Worm (Caenorhabditis elegans) whole organism, early embryonic: Measurements from ENCODE around the gene cdf-2.

Source experiments
- B0310.2 ChIP-seq: sonication (generic microtip); optimal IDR thresholded peaks from 2 replicates; lab custom pipeline; 2016; ENCODE audit warnings: mild to moderate bottlenecking, missing genetic modification characterization, missing compliant biosample characterization
- F13C5.2 ChIP-seq: sonication (generic microtip); optimal IDR thresholded peaks from 2 replicates; lab custom pipeline; 2017; ENCODE audit warnings: mild to moderate bottlenecking, missing genetic modification characterization, inconsistent platforms, missing compliant biosample characterization
- aly-1 ChIP-seq: sonication (generic microtip); optimal IDR thresholded peaks from 2 replicates; lab custom pipeline; 2016; ENCODE audit warnings: missing genetic modification characterization, missing compliant biosample characterization
- ama-1 ChIP-seq: fragments of 150-350 bp; optimal IDR thresholded peaks from 2 replicates; lab custom pipeline; 2014
- ceh-13 ChIP-seq: fragments of 200-800 bp; sonication (Bioruptor generic); optimal IDR thresholded peaks from 2 replicates; lab custom pipeline; 2018; ENCODE audit warnings: mild to moderate bottlenecking, missing genetic modification characterization, missing compliant biosample characterization
- ceh-36 ChIP-seq: sonication (generic microtip); optimal IDR thresholded peaks from 2 replicates; lab custom pipeline; 2016; ENCODE audit warnings: missing genetic modification characterization, inconsistent platforms, missing compliant biosample characterization
- ets-7 ChIP-seq: sonication (generic microtip); optimal IDR thresholded peaks from 2 replicates; lab custom pipeline; 2016; ENCODE audit warnings: missing genotype, missing genetic modification characterization, missing compliant biosample characterization
- flt-1 ChIP-seq: fragments of 200-800 bp; sonication (Bioruptor generic); IDR thresholded peaks from 2 replicates; pipeline ENCODE4 v1.3.6; 2022; ENCODE audit warnings: missing genetic modification characterization, missing compliant biosample characterization
- hmbx-1 ChIP-seq: sonication (generic microtip); optimal IDR thresholded peaks from 2 replicates; lab custom pipeline; 2016; ENCODE audit warnings: mild to moderate bottlenecking, missing genetic modification characterization, missing compliant biosample characterization
- hmg-4 ChIP-seq: fragments of 200-800 bp; sonication (Bioruptor generic); optimal IDR thresholded peaks from 2 replicates; lab custom pipeline; 2018; ENCODE audit warnings: mild to moderate bottlenecking, missing genetic modification characterization, missing compliant biosample characterization
- hnd-1 ChIP-seq: sonication (generic microtip); optimal IDR thresholded peaks from 2 replicates; lab custom pipeline; 2016; ENCODE audit warnings: missing genetic modification characterization, missing compliant biosample characterization
- pes-1 ChIP-seq: fragments of 200-800 bp; sonication (Bioruptor generic); IDR thresholded peaks from 2 replicates; pipeline ENCODE4 v1.3.6; 2022; ENCODE audit warnings: missing genetic modification reagents, missing genetic modification characterization, missing compliant biosample characterization
- scrt-1 ChIP-seq: fragments of 200-800 bp; sonication (Bioruptor generic); IDR thresholded peaks from 2 replicates; pipeline ENCODE4 v1.3.6; 2022; ENCODE audit warnings: missing genetic modification characterization, missing compliant biosample characterization
- sea-1 ChIP-seq: fragments of 200-800 bp; sonication (Bioruptor generic); conservative IDR thresholded peaks from 2 replicates; pipeline ENCODE4 v1.3.6; 2022; ENCODE audit warnings: missing genetic modification characterization, missing compliant biosample characterization
- tbx-11 ChIP-seq: fragments of 200-800 bp; sonication (Bioruptor generic); IDR thresholded peaks from 2 replicates; pipeline ENCODE4 v1.3.6; 2022; ENCODE audit warnings: missing genetic modification characterization, missing compliant biosample characterization
- tbx-37 ChIP-seq: fragments of 200-800 bp; sonication (Bioruptor generic); conservative IDR thresholded peaks from 2 replicates; pipeline ENCODE4 v1.3.6; 2022; ENCODE audit warnings: missing genetic modification reagents, missing genetic modification characterization, missing compliant biosample characterization
- tra-4 ChIP-seq: sonication (generic microtip); optimal IDR thresholded peaks from 2 replicates; lab custom pipeline; 2017; ENCODE audit warnings: missing genetic modification characterization, missing compliant biosample characterization

The cdf-2 gene

DNA sequence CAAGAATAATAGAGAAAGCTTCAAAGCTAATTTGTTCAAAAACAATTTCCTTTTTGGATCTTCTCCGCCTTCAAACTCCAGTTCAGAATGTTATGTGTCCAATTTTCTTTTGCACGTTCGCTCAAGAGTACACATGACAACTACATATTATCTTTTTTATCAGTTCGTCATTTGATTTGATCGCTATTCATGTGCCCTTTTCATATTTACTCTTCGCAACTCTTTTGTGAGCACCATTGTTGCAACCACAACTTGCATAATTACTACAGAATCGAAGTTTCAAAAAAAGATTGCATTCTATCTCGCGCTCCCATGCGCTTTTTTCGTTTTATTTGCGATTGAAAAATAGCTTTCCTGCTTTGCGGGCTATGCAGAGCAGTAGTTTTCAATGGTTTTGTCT is 31.5 kb downstream of the cdf-2 start:
- TF ChIP-seq pes-1 (GFP tag; lab: Robert Waterston, UW) (no peak), hnd-1 (tag; lab: Kevin White, UChicago) (no peak), ceh-13 (GFP tag; lab: Kevin White, UChicago) (no peak), tra-4 (tag; lab: Kevin White, UChicago) (no peak), flt-1 (GFP tag; lab: Robert Waterston, UW) (no peak), hmbx-1 (tag; lab: Kevin White, UChicago) (no peak), ama-1 (no peak), tbx-37 (GFP tag; lab: Robert Waterston, UW) (no peak), B0310.2 (tag; lab: Kevin White, UChicago) (no peak), F13C5.2 (tag; lab: Kevin White, UChicago) (no peak), tbx-11 (GFP tag; lab: Robert Waterston, UW) (no peak), scrt-1 (GFP tag; lab: Robert Waterston, UW) (no peak), ceh-36 (no peak)

DNA sequence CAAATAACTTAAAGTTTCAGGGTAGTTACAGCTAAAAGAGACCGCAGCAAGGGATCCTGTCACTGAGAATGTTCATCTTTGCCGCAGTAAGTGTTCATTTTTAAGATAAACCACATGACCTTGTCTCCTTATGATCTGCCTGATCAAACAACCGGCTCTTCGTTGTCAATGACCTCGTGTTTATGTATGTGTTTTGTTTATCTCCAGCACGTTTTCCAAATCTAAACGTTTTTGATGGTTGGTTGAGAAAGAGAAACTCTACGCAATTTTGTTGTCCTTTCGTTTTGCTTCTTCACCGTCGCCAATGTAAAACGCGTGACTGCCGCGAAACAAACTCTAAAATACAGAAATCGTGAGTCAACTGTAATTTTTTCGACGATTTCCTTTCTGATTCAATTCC is 32.6 kb downstream of the cdf-2 start, which contains the start of gene tsct-1:
Gene tsct-1 (plus strand): TSS at position 12 of the 400 bp plus-strand sequence.
- TF ChIP-seq hmg-4 (GFP tag; lab: Kevin White, UChicago) (no peak), ets-7 (tag; lab: Kevin White, UChicago) (no peak), tbx-11 (GFP tag; lab: Robert Waterston, UW) (no peak), tbx-37 (GFP tag; lab: Robert Waterston, UW) (no peak), hnd-1 (tag; lab: Kevin White, UChicago) (no peak), hmbx-1 (tag; lab: Kevin White, UChicago) (no peak), flt-1 (GFP tag; lab: Robert Waterston, UW) (no peak), scrt-1 (GFP tag; lab: Robert Waterston, UW) (no peak), B0310.2 (tag; lab: Kevin White, UChicago) (no peak), F13C5.2 (tag; lab: Kevin White, UChicago) (no peak), pes-1 (GFP tag; lab: Robert Waterston, UW) (no peak)

DNA sequence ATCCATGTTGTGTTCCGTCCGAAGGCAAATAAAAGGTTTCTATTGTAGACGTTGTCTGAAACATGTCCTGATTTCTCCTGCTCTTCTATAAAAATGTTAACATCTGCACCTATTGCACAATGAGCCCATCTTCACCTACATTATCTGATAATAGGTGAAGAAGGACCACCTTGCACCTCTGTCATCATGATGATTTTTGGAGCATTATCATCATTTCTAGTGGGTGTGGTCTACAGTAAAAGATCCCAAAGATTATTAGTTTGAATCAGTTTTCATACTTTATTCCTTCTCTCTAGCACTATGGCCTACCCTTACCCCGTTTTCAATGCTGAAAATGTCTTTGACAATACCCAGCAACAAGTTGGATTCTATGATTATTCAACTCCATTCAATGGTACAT is 36.4 kb downstream of the cdf-2 start, which contains the start of gene med-1:
Gene med-1 (plus strand): TSS at position 301 of the 400 bp plus-strand sequence.
- TF ChIP-seq flt-1 (GFP tag; lab: Robert Waterston, UW) (no peak), ets-7 (tag; lab: Kevin White, UChicago) (no peak), aly-1 (tag; lab: Kevin White, UChicago) (no peak), hnd-1 (tag; lab: Kevin White, UChicago) (no peak), tra-4 (tag; lab: Kevin White, UChicago) (no peak), pes-1 (GFP tag; lab: Robert Waterston, UW) (no peak), ama-1 (no peak), B0310.2 (tag; lab: Kevin White, UChicago) (no peak), ceh-36 (no peak), hmg-4 (GFP tag; lab: Kevin White, UChicago) (no peak), scrt-1 (GFP tag; lab: Robert Waterston, UW) (no peak), sea-1 (GFP tag; lab: Robert Waterston, UW) (no peak), tbx-37 (GFP tag; lab: Robert Waterston, UW) (no peak), F13C5.2 (tag; lab: Kevin White, UChicago) (no peak), ceh-13 (GFP tag; lab: Kevin White, UChicago) (no peak), hmbx-1 (tag; lab: Kevin White, UChicago) (no peak), tbx-11 (GFP tag; lab: Robert Waterston, UW) (no peak)

ce11 chrX:12425427-12425826 is 41.3 kb downstream of the cdf-2 start, which contains the start of gene T24D3.2:
Gene T24D3.2 (plus strand): TSS chrX:12425730.
- TF ChIP-seq ceh-13 (GFP tag; lab: Kevin White, UChicago) (no peak), hmbx-1 (tag; lab: Kevin White, UChicago) (no peak), tbx-37 (GFP tag; lab: Robert Waterston, UW) (no peak), F13C5.2 (tag; lab: Kevin White, UChicago) (no peak), tbx-11 (GFP tag; lab: Robert Waterston, UW) (no peak), ama-1 (no peak)

DNA sequence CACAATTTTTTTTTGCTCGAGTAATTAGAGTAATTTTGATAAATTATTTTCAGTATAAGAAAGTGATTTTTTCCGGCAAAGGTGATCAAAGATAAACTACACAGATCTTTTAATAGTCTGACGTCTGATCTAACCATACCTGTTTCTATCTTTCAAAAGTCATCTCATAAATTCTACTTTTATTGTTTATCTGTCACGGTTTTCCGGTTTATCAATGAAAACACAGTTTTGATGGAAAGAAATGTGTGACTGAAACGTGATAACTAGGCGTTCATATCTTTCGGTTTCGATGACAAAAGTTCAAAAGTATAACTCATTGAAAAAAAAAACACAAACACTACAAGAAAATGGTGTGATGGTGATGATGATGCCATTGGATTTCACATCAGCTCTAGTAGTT is 44.1 kb downstream of the cdf-2 start:
- no peak for TF ChIP-seq tra-4 (tag; lab: Kevin White, UChicago)

- TF ChIP-seq ets-7 (tag; lab: Kevin White, UChicago) (no peak), ama-1 (no peak), hmg-4 (GFP tag; lab: Kevin White, UChicago) (no peak), hmbx-1 (tag; lab: Kevin White, UChicago) (no peak), flt-1 (GFP tag; lab: Robert Waterston, UW) (no peak), pes-1 (GFP tag; lab: Robert Waterston, UW) (no peak), ceh-13 (GFP tag; lab: Kevin White, UChicago) (no peak), aly-1 (tag; lab: Kevin White, UChicago) (no peak), B0310.2 (tag; lab: Kevin White, UChicago) (no peak), tbx-11 (GFP tag; lab: Robert Waterston, UW) (no peak), sea-1 (GFP tag; lab: Robert Waterston, UW) (no peak), F13C5.2 (tag; lab: Kevin White, UChicago) (no peak), scrt-1 (GFP tag; lab: Robert Waterston, UW) (no peak), tra-4 (tag; lab: Kevin White, UChicago) (no peak), hnd-1 (tag; lab: Kevin White, UChicago) (no peak), tbx-37 (GFP tag; lab: Robert Waterston, UW) (no peak), ceh-36 (no peak)
Measured at ce11 chrX:12415832-12416231, 50.9 kb downstream of the cdf-2 start.
